Fruit fly (Drosophila melanogaster) whole organism, embryonic: Measurements from ENCODE around the gene CG17744.

Source experiments
- Blimp-1 ChIP-seq: fragments of 200-800 bp; sonication (Bioruptor generic); optimal IDR thresholded peaks from 3 replicates; lab custom pipeline; 2018; ENCODE audit warnings: missing biosample characterization, missing genetic modification characterization, mild to moderate bottlenecking, moderate library complexity, missing genetic modification reagents
- CG11723 ChIP-seq: fragments of 200-800 bp; sonication (Bioruptor generic); optimal IDR thresholded peaks from 2 replicates; lab custom pipeline; 2017; ENCODE audit warnings: missing biosample characterization, mild to moderate bottlenecking, missing genetic modification characterization
- CG12219 ChIP-seq: fragments of 200-800 bp; sonication (Bioruptor generic); optimal IDR thresholded peaks from 3 replicates; lab custom pipeline; 2018; ENCODE audit warnings: missing biosample characterization, mild to moderate bottlenecking, missing genetic modification characterization
- CG1233 ChIP-seq: fragments of 200-800 bp; sonication (Bioruptor generic); optimal IDR thresholded peaks from 4 replicates; lab custom pipeline; 2018; ENCODE audit warnings: missing biosample characterization, mild to moderate bottlenecking, missing genetic modification characterization
- CG13123 ChIP-seq: fragments of 200-800 bp; sonication (Bioruptor generic); optimal IDR thresholded peaks from 2 replicates; lab custom pipeline; 2016; ENCODE audit warnings: missing biosample characterization, missing genetic modification characterization
- CG14441 ChIP-seq: fragments of 200-800 bp; sonication (Bioruptor generic); IDR thresholded peaks from 2 replicates; pipeline ENCODE4 v1.3.6; 2022; ENCODE audit warnings: missing biosample characterization, missing genetic modification characterization
- CG17359 ChIP-seq: fragments of 200-800 bp; sonication (Bioruptor generic); optimal IDR thresholded peaks from 3 replicates; lab custom pipeline; 2018; ENCODE audit warnings: missing biosample characterization, mild to moderate bottlenecking, missing genetic modification characterization, moderate library complexity
- CG1832 ChIP-seq: fragments of 200-800 bp; sonication (Bioruptor generic); optimal IDR thresholded peaks from 2 replicates; lab custom pipeline; 2017; ENCODE audit warnings: missing biosample characterization, mild to moderate bottlenecking, missing genetic modification characterization, inconsistent platforms
- CG2116 ChIP-seq: fragments of 200-800 bp; sonication (Bioruptor generic); optimal IDR thresholded peaks from 3 replicates; lab custom pipeline; 2018; ENCODE audit warnings: missing biosample characterization, mild to moderate bottlenecking, missing genetic modification characterization
- CG31224 ChIP-seq: fragments of 200-800 bp; sonication (Bioruptor generic); IDR thresholded peaks from 2 replicates; pipeline ENCODE4 v1.3.6; 2022; ENCODE audit warnings: missing biosample characterization, missing genetic modification characterization
- CG31441 ChIP-seq: fragments of 200-800 bp; sonication (Bioruptor generic); IDR thresholded peaks from 2 replicates; pipeline ENCODE4 v1.3.6; 2022; ENCODE audit warnings: missing biosample characterization, missing genetic modification characterization
- CG3995 ChIP-seq: fragments of 200-800 bp; sonication (Bioruptor generic); optimal IDR thresholded peaks from 3 replicates; lab custom pipeline; 2016; ENCODE audit warnings: missing biosample characterization, missing genetic modification characterization
- CG6791 ChIP-seq: fragments of 200-800 bp; sonication (Bioruptor generic); IDR thresholded peaks from 3 replicates; pipeline ENCODE4 v1.3.6; 2022; ENCODE audit warnings: missing biosample characterization, missing genetic modification characterization; ENCODE audit not compliant: partially characterized antibody
- CG7372 ChIP-seq: fragments of 200-800 bp; sonication (Bioruptor generic); IDR thresholded peaks from 2 replicates; pipeline ENCODE4 v1.3.6; 2022; ENCODE audit warnings: missing biosample characterization, missing genetic modification characterization
- CG7745 ChIP-seq: fragments of 200-800 bp; sonication (Bioruptor generic); optimal IDR thresholded peaks from 2 replicates; lab custom pipeline; 2018; ENCODE audit warnings: missing biosample characterization, mild to moderate bottlenecking, missing genetic modification characterization, moderate library complexity
- CG7839 ChIP-seq: fragments of 200-800 bp; sonication (Bioruptor generic); optimal IDR thresholded peaks from 3 replicates; lab custom pipeline; 2018; ENCODE audit warnings: missing biosample characterization, mild to moderate bottlenecking, missing genetic modification characterization, moderate library complexity
- CG9215 ChIP-seq: fragments of 200-800 bp; sonication (Bioruptor generic); IDR thresholded peaks from 2 replicates; pipeline ENCODE4 v1.3.6; 2022; ENCODE audit warnings: missing biosample characterization, missing genetic modification characterization
- Eip74EF ChIP-seq, 2 experiments: fragments of 200-800 bp in 1 of 2; fragments of >200 bp in 1 of 2; sonication (Bioruptor generic) in 1 of 2; optimal IDR thresholded peaks; 2 replicates each; lab custom pipeline; 2017 to 2019; ENCODE audit warnings: missing biosample characterization in 2 of 2, missing genetic modification characterization in 2 of 2, mild to moderate bottlenecking in 1 of 2, moderate library complexity in 1 of 2
- Hr51 ChIP-seq, 2 experiments: fragments of 200-800 bp; sonication (Bioruptor generic); optimal IDR thresholded peaks; 2 replicates in 1 of 2; 3 replicates in 1 of 2; lab custom pipeline; 2016 to 2018; ENCODE audit warnings: missing biosample characterization in 2 of 2, missing genetic modification characterization in 2 of 2, mild to moderate bottlenecking in 1 of 2, moderate library complexity in 1 of 2
- Oli ChIP-seq: fragments of 200-800 bp; sonication (Bioruptor generic); optimal IDR thresholded peaks from 2 replicates; lab custom pipeline; 2018; ENCODE audit warnings: missing biosample characterization, mild to moderate bottlenecking, missing genetic modification characterization, moderate library complexity
- Rx ChIP-seq: fragments of 200-800 bp; sonication (Bioruptor generic); IDR thresholded peaks from 2 replicates; pipeline ENCODE4 v1.3.6; 2022; ENCODE audit warnings: missing biosample characterization, missing genetic modification characterization
- Sox102F ChIP-seq: fragments of 200-800 bp; sonication (Bioruptor generic); optimal IDR thresholded peaks from 2 replicates; lab custom pipeline; 2018; ENCODE audit warnings: missing biosample characterization, mild to moderate bottlenecking, missing genetic modification characterization, moderate library complexity
- bsh ChIP-seq, 2 experiments: fragments of 200-800 bp; sonication (Bioruptor generic); optimal IDR thresholded peaks; 2 replicates each; lab custom pipeline; 2017 to 2018; ENCODE audit warnings: mild to moderate bottlenecking in 2 of 2, missing biosample characterization in 2 of 2, missing genetic modification characterization in 2 of 2, moderate library complexity in 1 of 2
- btn ChIP-seq: fragments of 200-800 bp; sonication (Bioruptor generic); optimal IDR thresholded peaks from 2 replicates; lab custom pipeline; 2016; ENCODE audit warnings: missing biosample characterization, missing genetic modification characterization
- cad ChIP-seq: fragments of >200 bp; optimal IDR thresholded peaks from 2 replicates; lab custom pipeline; 2017; ENCODE audit warnings: missing biosample characterization, missing genetic modification characterization
- chm ChIP-seq: fragments of 200-800 bp; sonication (Bioruptor generic); IDR thresholded peaks from 2 replicates; pipeline ENCODE4 v1.3.6; 2022; ENCODE audit warnings: missing biosample characterization, missing genetic modification characterization
- croc ChIP-seq: fragments of 200-800 bp; sonication (Bioruptor generic); conservative IDR thresholded peaks from 3 replicates; pipeline ENCODE4 v1.3.6; 2022; ENCODE audit warnings: missing biosample characterization, missing genetic modification characterization
- fu2 ChIP-seq: fragments of 200-800 bp; sonication (Bioruptor generic); optimal IDR thresholded peaks from 2 replicates; lab custom pipeline; 2016; ENCODE audit warnings: missing biosample characterization, missing genetic modification characterization
- gem ChIP-seq: fragments of 200-800 bp; sonication (Bioruptor generic); optimal IDR thresholded peaks from 2 replicates; lab custom pipeline; 2019; ENCODE audit warnings: missing biosample characterization, mild to moderate bottlenecking, missing genetic modification characterization, moderate library complexity
- her ChIP-seq: fragments of 200-800 bp; sonication (Bioruptor generic); optimal IDR thresholded peaks from 2 replicates; lab custom pipeline; 2016; ENCODE audit warnings: missing biosample characterization, missing genetic modification characterization
- maf-S ChIP-seq: fragments of 200-800 bp; sonication (Bioruptor generic); optimal IDR thresholded peaks from 2 replicates; lab custom pipeline; 2016; ENCODE audit warnings: missing biosample characterization, missing genetic modification characterization
- pho ChIP-seq: fragments of 200-800 bp; sonication (Bioruptor generic); optimal IDR thresholded peaks from 2 replicates; lab custom pipeline; 2016; ENCODE audit warnings: missing biosample characterization, missing genetic modification characterization
- salm ChIP-seq: fragments of 200-800 bp; sonication (Bioruptor generic); optimal IDR thresholded peaks from 2 replicates; lab custom pipeline; 2018; ENCODE audit warnings: missing biosample characterization, mild to moderate bottlenecking, missing genetic modification characterization
- sisA ChIP-seq: fragments of 200-800 bp; sonication (Bioruptor generic); IDR thresholded peaks from 2 replicates; pipeline ENCODE4 v1.3.6; 2022; ENCODE audit warnings: missing biosample characterization, missing genetic modification characterization
- sob ChIP-seq: fragments of 200-800 bp; sonication (Bioruptor generic); IDR thresholded peaks from 2 replicates; pipeline ENCODE4 v1.3.6; 2022; ENCODE audit warnings: missing biosample characterization, missing genetic modification characterization
- sqz ChIP-seq: fragments of 200-800 bp; sonication (Bioruptor generic); optimal IDR thresholded peaks from 3 replicates; lab custom pipeline; 2018; ENCODE audit warnings: missing biosample characterization, mild to moderate bottlenecking, missing genetic modification characterization
- trem ChIP-seq: fragments of 200-800 bp; optimal IDR thresholded peaks from 3 replicates; lab custom pipeline; 2019; ENCODE audit warnings: missing biosample characterization, mild to moderate bottlenecking, missing genetic modification characterization, moderate library complexity
- unpg ChIP-seq: fragments of 200-800 bp; sonication (Bioruptor generic); optimal IDR thresholded peaks from 3 replicates; lab custom pipeline; 2018; ENCODE audit warnings: missing biosample characterization, mild to moderate bottlenecking, missing genetic modification characterization, moderate library complexity
- vnd ChIP-seq: fragments of 200-800 bp; sonication (Bioruptor generic); IDR thresholded peaks from 3 replicates; pipeline ENCODE4 v1.3.6; 2022; ENCODE audit warnings: missing biosample characterization, missing genetic modification characterization; ENCODE audit not compliant: partially characterized antibody
- wor ChIP-seq: fragments of 200-800 bp; sonication (Bioruptor generic); IDR thresholded peaks from 2 replicates; pipeline ENCODE4 v1.3.6; 2022; ENCODE audit warnings: missing biosample characterization, missing genetic modification characterization

CG17744 gene

dm6 chr3L:7008351-7008750, 18.2 kb downstream of the CG17744 start (continued):
- TF ChIP-seq CG9215 (0 out of 2 replicates have a peak, but pooled peaks have one; percentile 22), CG31441 (GFP tag; lab: Robert Waterston, UW) (peak; percentile 94), wor (GFP tag; lab: Robert Waterston, UW) (peak; percentile 82; the same call in 1 of the 2 replicates), cad (GFP tag; lab: Kevin White, UChicago) (no peak), her (no peak), CG12219 (GFP tag; lab: Kevin White, UChicago) (peak; percentile 72), CG7745 (no peak), sisA (GFP tag; lab: Robert Waterston, UW) (peak; percentile 66), fu2 (GFP tag; lab: Kevin White, UChicago) (peak; percentile 13), CG31224 (GFP tag; lab: Robert Waterston, UW) (no peak; the same call in 1 of the 2 replicates), CG14441 (peak; percentile 52; the same call in 1 of the 2 replicates), Rx (GFP tag; lab: Robert Waterston, UW) (no peak), Eip74EF (GFP tag; optimal IDR thresholded peaks at IDR 0.05; lab: Kevin White, UChicago) (peak in 1 of 2 experiments; percentile 94), salm (tag; lab: Kevin White, UChicago) (peak; percentile 64), CG11723 (peak; percentile 66), CG6791 (GFP tag; lab: Robert Waterston, UW) (no peak), croc (GFP tag; lab: Robert Waterston, UW) (peak; percentile 79), CG3995 (GFP tag; lab: Kevin White, UChicago) (peak; percentile 14), CG7839 (tag; lab: Kevin White, UChicago) (peak; percentile 94), CG1832 (no peak), unpg (GFP tag; lab: Kevin White, UChicago) (peak; percentile 75), chm (GFP tag; lab: Robert Waterston, UW) (peak; percentile 15; the same call in 1 of the 2 replicates), sqz (peak; percentile 83), maf-S (GFP tag; lab: Kevin White, UChicago) (no peak), vnd (no peak), pho (GFP tag; lab: Kevin White, UChicago) (peak; percentile 12), CG7372 (GFP tag; lab: Robert Waterston, UW) (peak; percentile 60; the same call in 1 of the 2 replicates), CG2116 (GFP tag; lab: Kevin White, UChicago) (peak; percentile 43), CG13123 (GFP tag; lab: Kevin White, UChicago) (peak; percentile 53), CG1233 (GFP tag; lab: Kevin White, UChicago) (peak; percentile 78)

- TF ChIP-seq btn (GFP tag; lab: Kevin White, UChicago) (no peak), Blimp-1 (peak; percentile 42), sob (GFP tag; lab: Robert Waterston, UW) (no peak), Oli (tag; lab: Kevin White, UChicago) (peak; percentile 4), bsh (GFP tag; optimal IDR thresholded peaks at IDR 0.05; lab: Kevin White, UChicago) (peak in 1 of 2 experiments; percentile 25), gem (tag; lab: Kevin White, UChicago) (peak; percentile 30), trem (no peak), Sox102F (GFP tag; lab: Kevin White, UChicago) (peak; percentile 51), Hr51 (GFP tag; optimal IDR thresholded peaks at IDR 0.05; lab: Kevin White, UChicago) (peak in 1 of 2 experiments; percentile 6), CG17359 (tag; lab: Kevin White, UChicago) (no peak)
- TF ChIP-seq, all 482 proteins: peak for 6
Measured at dm6 chr3L:7006421-7006820, 20.2 kb downstream of the CG17744 start.
